Worm (Caenorhabditis elegans): ENCODE results near the gene F40E10.5.

The F40E10.5 gene

DNA sequence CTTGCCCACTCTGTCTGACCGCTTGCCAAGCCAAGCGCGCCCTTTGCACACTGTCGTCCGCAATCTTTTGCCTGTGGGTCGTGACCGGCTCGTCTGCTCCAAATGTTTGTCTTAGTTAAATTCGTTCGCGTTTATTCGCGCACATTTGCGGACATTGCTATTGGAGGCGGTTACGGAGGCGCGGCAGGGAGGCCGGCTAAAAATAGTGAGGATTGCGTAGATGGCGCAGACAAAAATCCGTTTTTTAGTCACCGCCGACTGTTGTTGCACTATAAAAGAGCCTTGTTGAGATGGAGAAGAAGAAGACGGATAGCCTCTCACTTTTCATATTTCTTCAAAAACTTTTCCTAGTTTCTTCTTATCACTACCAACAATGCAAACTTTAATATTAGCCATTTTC is at the start of gene F40E10.5:
F40E10.5 (plus strand) TSS at position 301 of the 400 bp plus-strand sequence.
- TF ChIP-seq unc-62 (GFP tag; optimal IDR thresholded peaks at IDR 0.05): no peak

DNA sequence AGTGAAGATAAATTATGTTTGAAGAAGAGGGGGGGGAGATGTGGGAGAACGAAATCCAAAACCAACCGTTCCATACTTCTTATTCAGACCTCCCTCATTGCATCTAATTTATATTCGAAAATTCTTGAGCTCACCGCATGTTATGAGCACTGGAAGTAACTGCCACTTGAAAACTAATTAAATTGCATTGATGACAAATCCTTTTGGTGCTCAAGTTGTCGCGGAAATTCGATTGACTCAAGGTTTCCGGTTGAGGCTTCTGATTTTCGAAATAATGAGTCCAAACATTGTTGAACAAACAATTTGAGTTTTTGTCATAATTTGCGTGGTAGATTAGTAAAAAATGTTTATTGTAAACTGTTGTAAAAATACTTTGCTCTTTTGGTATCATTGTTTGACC is 49.5 kb upstream of the F40E10.5 start:
- no peak for TF ChIP-seq unc-62 (GFP tag; optimal IDR thresholded peaks at IDR 0.05)

DNA sequence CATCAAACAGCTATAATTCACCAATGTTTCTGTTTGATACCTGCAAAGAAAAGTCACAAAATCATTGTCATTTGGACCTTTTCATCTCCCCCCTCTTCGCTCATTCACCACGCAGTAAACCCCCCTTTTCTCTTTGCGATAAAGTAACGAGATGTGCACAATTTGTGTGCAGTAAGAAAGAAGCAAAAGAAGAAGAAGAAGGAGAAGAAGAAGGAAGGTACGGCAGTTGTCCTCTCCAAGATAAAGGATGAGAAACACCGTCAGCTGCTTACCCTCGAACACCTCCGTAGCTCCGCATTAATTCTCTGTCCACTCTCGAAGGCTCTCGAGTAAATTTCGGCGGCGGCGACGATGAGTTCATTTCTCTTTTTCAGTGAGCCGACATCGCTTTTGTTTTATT is 48.1 kb upstream of the F40E10.5 start:
- no peak for TF ChIP-seq unc-62 (GFP tag; optimal IDR thresholded peaks at IDR 0.05)

DNA sequence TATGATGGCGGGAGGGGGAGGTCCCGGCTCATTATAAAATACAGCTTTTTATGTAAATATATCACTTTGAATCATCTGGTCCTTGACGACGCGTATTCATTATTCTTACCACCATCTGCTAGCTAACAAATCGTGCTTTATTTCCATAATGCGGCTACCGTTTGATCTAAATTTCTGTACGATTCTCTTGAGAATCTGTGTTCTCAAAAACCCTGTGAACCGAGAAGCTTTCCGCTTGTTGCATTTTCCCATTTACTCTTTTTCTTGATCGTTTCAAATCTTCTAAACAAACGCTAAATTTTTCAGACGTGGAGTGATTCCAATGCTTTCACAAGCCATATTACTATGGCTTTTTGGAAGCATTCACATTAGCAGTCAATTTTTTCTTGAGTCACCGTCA is 46.9 kb upstream of the F40E10.5 start, which contains the start of gene syg-2:
syg-2 (plus strand) TSS at position 301 of the 400 bp plus-strand sequence.
- TF ChIP-seq unc-62 (GFP tag; optimal IDR thresholded peaks at IDR 0.05): no peak

DNA sequence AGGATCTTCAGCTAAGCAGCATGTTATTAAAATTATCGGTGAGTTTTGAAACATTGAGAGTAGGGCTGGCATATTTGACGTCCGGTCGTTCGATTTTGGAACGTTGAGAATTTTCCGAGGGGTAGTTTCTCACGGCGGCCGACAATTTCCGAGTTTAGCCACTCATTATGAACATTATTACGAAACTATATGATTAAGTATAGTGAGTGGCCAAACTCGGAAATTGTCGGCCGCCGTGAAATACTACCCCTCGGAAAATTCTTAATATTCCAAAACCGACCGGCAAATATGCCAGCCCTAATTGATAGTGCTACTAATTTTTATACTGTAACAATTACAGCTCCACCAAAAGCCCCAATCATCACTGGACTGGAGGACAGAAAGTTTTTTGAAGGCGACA is 44.1 kb upstream of the F40E10.5 start:
- no peak for TF ChIP-seq unc-62 (GFP tag; optimal IDR thresholded peaks at IDR 0.05)

DNA sequence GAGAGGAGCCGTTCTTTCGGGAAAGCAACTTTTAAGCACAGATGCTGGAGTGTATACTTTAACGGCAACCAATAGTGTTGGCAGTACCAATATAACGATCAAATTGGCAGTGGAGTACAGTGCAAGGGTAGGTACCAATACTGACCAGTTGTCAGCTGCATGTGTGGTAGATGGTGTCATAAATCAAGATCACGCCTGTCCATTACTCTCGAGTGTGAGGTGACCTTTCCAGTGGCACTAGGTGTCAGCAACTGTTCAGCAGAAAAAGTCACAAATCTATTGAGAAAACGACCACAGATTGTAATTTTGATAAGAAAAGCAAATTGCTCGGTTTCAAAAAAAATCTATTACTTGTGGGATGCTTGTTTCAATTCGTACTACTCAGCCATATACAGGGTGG is 42.1 kb upstream of the F40E10.5 start:
- no peak for TF ChIP-seq unc-62 (GFP tag; optimal IDR thresholded peaks at IDR 0.05)

DNA sequence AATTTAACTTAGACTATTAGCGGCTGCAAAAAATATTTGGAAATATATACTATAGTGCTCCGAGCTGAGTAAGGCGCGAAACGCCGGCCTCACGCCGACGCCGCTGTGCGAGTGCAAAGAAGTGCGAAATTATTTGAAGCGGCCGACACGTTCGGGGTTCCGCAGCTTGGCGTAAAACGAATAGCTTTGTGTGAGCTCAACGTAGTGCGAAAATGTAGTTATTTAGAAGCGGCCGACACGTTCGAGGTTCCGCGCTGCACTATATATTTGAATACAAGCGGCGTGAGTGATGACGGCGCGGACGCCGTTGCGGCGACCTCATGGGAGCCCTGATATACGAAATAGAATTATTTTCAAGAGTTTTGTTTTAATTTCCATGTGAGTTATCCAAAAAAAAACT is 39.7 kb upstream of the F40E10.5 start:
- no peak for TF ChIP-seq unc-62 (GFP tag; optimal IDR thresholded peaks at IDR 0.05)

DNA sequence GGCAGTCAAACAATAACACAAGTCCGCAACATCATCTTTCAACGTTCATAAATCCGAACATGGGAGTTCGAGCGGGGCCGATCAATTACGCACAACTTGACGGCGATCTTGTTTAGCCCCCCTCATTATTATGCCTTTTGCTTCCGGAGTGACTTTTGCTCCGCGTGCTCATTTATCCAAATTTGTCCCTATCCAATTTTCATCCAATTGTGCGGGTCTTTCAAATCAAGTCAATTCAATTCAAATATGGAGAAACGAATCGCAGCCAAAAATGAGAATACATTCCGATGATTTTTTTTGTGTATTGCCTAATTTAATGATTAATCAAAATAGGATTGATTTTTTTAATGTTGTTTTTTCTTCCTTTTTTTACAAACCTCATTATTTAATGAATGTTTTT is 39.1 kb upstream of the F40E10.5 start:
- no peak for TF ChIP-seq unc-62 (GFP tag; optimal IDR thresholded peaks at IDR 0.05)

DNA sequence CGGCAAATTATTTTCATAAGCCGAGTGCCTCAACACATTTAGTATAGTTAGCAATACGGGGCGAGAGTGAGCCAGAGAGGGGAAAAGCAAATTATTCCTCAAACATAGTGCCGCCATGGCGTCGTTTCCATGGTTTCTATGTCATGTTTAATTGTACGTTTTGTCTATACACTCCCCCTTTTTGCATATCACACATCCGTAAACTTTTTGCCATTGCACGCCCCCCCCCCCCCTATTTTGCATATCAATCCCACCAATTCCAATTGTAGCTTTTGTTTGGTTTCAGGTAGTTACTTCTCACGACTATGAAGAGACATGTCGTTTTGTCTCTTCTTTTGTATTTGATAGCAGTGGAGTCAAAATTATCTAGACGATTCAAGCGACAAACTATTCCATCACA is 37.6 kb upstream of the F40E10.5 start, which contains the start of gene C26G2.2:
C26G2.2 (plus strand) TSS at position 301 of the 400 bp plus-strand sequence.
- TF ChIP-seq unc-62 (GFP tag; optimal IDR thresholded peaks at IDR 0.05): no peak

DNA sequence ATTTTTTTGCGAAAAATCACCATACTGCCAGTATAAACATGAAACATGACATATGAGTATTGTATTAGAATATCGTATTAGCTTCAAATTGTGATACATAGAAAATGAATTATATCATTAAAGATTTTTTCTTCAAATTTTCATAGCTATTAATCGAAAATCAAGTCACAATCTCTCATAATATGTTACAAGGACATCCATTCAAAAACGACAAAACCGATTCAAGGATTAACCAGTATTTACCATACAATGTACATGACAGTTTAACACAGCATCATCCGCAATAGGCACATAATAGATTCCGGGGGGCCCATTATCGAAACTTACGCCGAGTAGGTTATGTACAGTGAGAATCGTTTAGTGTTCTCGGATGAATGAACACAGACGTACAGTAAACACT is 30.3 kb upstream of the F40E10.5 start:
- no peak for TF ChIP-seq unc-62 (GFP tag; optimal IDR thresholded peaks at IDR 0.05)

DNA sequence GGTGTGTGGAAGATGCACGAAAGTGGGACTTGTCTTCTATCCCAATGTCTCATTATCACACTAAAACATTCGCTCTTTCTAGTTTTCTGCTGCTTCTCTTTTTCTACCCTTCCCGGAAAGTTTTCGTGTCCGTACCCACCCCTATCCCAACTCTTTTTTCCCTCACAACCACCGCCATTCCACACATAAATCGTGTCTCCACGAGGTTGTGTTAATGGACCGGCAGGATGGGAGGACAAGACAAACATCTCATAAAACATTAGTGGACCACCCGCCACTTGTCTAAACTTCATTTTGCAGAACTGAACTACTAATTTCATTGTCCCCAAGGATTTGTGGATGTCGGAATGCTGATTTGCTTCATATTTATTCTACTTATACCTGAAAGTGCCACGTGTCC is 27.6 kb upstream of the F40E10.5 start, which contains the start of gene slt-1:
slt-1 (plus strand) TSS at position 301 of the 400 bp plus-strand sequence.
- no peak for TF ChIP-seq unc-62 (GFP tag; optimal IDR thresholded peaks at IDR 0.05)

DNA sequence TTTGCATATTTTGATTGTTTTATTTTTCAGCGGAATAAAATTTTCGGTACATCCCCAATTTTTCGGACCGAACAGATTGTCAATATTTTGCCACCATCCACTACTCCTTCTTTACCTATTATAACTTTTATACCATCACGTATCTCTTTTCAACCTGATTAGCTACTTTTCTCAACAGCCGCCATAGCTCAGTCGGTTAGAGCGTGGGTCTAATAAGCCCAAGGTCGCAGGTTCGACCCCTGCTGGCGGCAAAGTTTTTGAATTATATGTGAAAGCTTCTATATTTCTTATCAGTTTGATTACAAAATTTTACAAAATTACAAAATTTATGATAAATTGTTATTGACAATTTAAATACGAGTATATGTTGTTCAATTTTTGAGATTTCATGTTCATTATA is 22.6 kb upstream of the F40E10.5 start:
- TF ChIP-seq unc-62 (GFP tag; optimal IDR thresholded peaks at IDR 0.05): no peak

DNA sequence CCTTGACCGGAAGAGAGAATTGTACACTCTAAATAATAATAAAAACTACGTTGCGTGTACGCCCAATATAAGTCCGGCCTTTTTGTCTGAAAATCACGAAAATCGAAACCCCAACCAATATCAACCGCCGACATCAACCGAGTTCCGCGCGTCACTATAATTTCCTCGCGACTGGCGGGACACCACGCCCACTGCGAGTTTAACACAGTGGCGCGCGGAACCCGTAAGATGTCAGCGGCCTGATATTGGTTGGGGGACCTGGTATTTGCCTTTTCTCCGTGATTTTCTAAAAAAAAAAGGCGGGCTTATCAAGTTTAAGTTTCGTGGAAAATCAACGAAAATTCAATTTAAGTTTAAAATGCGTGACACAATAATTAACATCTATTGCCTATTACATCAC is 21.1 kb upstream of the F40E10.5 start:
- no peak for TF ChIP-seq unc-62 (GFP tag; optimal IDR thresholded peaks at IDR 0.05)

DNA sequence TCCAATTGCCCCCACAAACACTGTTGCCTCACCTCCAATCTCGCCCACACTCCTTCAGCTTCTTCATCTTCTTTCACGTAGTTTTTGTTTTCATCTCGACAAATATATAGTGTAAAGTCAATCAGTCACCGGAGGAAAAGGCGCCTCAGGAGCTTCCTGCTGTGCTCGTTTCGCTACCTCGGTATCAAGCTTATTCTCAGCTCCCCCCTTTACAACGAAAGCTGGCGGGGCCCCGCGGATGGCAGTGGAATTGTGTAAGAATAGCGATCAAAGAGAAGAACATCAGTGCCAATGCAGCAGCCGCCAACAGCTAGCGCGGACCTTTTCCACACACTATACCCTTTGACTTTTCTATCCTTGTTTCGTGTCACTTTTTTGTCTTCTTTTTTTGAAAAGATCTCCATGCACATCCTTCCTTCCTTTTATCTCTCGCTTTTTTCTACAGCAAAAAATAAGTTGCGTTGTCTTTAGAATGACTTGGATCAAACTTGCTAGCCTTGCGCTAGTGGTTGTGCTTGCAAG is 17.1 kb upstream of the F40E10.5 start, which contains the start of gene csq-1:
csq-1 (plus strand) TSS at position 472 of the 522 bp plus-strand sequence.
- no peak for TF ChIP-seq unc-62 (GFP tag; optimal IDR thresholded peaks at IDR 0.05)

DNA sequence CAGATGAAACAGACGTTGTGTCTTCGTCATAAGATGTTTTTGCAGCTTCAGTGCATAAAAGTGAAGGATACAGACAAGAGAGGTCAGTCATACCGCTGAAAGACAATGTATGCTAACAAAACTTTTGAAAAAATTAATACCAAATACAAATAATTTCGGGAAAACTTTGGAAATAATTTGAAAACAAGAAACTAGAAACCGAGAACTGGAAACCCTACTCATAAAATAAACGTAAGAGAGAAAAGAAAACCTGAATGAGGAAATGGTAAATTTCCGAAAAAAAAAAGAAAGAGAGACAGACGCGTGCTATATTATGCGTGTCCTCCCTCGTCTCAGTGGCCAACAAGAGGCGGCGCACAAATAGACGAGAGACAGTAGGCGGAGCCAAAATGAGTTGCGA is 8.7 kb upstream of the F40E10.5 start, which contains the start of gene sox-3:
sox-3 (minus strand) TSS at position 101 of the 400 bp plus-strand sequence.
- no peak for TF ChIP-seq unc-62 (GFP tag; optimal IDR thresholded peaks at IDR 0.05)

DNA sequence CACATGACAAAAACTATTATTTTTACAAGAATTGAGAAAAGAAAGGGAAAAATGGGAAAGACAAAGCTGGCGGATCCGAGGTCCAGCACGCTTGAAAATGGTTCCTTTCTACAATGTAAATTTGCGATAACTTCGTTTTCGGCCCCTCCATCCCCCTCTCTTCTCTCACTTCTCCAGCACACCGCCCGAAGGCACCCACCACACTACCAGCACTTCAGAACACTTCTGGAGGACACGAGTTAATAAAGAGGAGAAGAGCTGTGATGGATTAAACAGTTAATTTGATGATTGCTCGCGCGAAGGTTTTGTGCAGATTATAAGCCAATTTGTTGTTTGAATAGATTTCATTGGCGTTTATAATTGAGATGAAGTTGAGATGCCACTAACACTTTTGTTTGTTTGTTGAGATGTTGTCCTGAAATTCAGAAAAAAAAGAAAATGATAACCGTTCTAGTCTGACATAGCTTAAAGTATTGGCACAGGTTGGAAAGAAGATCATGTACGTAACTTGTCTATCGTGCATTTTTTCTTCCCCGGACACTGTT is 6.9 kb upstream of the F40E10.5 start:
- TF ChIP-seq unc-62 (GFP tag; optimal IDR thresholded peaks at IDR 0.05): no peak

DNA sequence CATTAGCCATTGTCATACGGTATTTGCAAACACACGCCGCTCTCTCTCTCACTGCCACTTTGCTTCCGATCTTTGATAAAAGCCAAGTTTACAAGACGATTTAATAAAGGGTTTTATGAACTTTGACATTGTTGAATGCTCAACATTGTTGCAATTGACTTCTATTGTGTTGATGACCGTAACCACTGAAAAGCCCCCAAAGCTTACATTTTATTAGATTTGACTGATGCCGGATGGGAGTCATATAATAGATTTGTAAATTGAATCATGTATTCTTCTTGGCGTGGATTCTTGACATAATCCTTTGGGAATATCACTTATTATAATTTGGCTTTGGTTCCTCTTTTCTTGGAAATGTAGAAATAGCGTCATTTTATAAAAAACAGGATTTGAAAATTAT is 5.7 kb upstream of the F40E10.5 start:
- no peak for TF ChIP-seq unc-62 (GFP tag; optimal IDR thresholded peaks at IDR 0.05)

DNA sequence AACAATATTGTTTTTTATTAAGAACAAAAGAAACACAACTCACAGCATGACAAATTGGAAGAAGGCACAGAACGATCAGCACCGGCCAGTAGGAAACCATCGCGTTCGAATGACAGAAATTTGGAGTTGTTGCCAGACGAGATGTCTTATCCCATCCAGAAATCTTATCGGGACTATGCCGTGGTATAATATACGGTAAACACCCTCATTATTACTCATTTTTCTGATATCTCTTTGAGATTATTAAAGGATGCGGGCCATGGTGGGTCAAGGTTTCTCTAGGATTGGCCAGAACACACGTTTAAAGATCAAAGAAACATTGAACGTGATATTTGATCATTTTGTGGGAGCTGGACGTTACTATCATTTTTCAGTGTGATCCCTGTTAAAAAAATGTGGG is 1.7 kb upstream of the F40E10.5 start, which contains the start of gene hch-1:
hch-1 (minus strand) TSS at position 112 of the 400 bp plus-strand sequence.
- no peak for TF ChIP-seq unc-62 (GFP tag; optimal IDR thresholded peaks at IDR 0.05)
